5 worm cellular contexts compared by ENCODE assay signal in genomic region chrIII:3437139-3437538, ce11.
TF ChIP-seq lines count a peak whose summit lies in the region.

No protein-coding gene starts in this region.

TF ChIP-seq in whole organism, L1 larva, 84 proteins besides CTCF, POLR2A, EP300 and RAD21 (continues in another document):
- TF ChIP-seq elt-3 (tag; optimal IDR thresholded peaks at IDR 0.05; lab: Kevin White, UChicago) (no peak), pax-3 (tag; optimal IDR thresholded peaks at IDR 0.05; lab: Kevin White, UChicago) (no peak), snu-23 (GFP tag; optimal IDR thresholded peaks at IDR 0.05; lab: Kevin White, UChicago) (no peak), nhr-77 (tag; optimal IDR thresholded peaks at IDR 0.05; lab: Kevin White, UChicago) (no peak), blmp-1 (tag; optimal IDR thresholded peaks at IDR 0.05; lab: Kevin White, UChicago) (peak; percentile 29), ces-1 (GFP tag; optimal IDR thresholded peaks at IDR 0.05; lab: Kevin White, UChicago) (no peak), nhr-85 (tag; lab: Kevin White, UChicago) (peak; percentile 53), irx-1 (tag; optimal IDR thresholded peaks at IDR 0.05; lab: Kevin White, UChicago) (no peak), lin-15B (tag; optimal IDR thresholded peaks at IDR 0.05; lab: Kevin White, UChicago) (no peak), ceh-82 (tag; optimal IDR thresholded peaks at IDR 0.05; lab: Kevin White, UChicago) (peak in 1 of 3 experiments; percentile 1), hpl-2 (GFP tag; optimal IDR thresholded peaks at IDR 0.05; lab: Kevin White, UChicago) (no peak), hlh-4 (tag; optimal IDR thresholded peaks at IDR 0.05; lab: Kevin White, UChicago) (no peak), sptf-1 (tag; optimal IDR thresholded peaks at IDR 0.05; lab: Kevin White, UChicago) (no peak), C34B4.2 (tag; optimal IDR thresholded peaks at IDR 0.05; lab: Kevin White, UChicago) (no peak), isw-1 (GFP tag; IDR thresholded peaks at IDR 0.05; lab: Robert Waterston, UW) (no peak), hlh-17 (GFP tag; optimal IDR thresholded peaks at IDR 0.05; lab: Kevin White, UChicago; ENCODE audit: borderline replicate concordance) (no peak), lin-14 (GFP tag; optimal IDR thresholded peaks at IDR 0.05; lab: Kevin White, UChicago) (peak; percentile 89), fkh-10 (GFP tag; optimal IDR thresholded peaks at IDR 0.05; lab: Kevin White, UChicago) (no peak), sox-4 (tag; optimal IDR thresholded peaks at IDR 0.05; lab: Kevin White, UChicago) (no peak)

TF ChIP-seq in whole organism, L2 larva, 48 proteins besides CTCF, POLR2A, EP300 and RAD21 (continues in another document):
- no peak for TF ChIP-seq elt-1 (tag; optimal IDR thresholded peaks at IDR 0.05; lab: Kevin White, UChicago)
- no peak for TF ChIP-seq mdl-1 (tag; optimal IDR thresholded peaks at IDR 0.05; lab: Kevin White, UChicago)
- TF ChIP-seq crh-2 (tag; optimal IDR thresholded peaks at IDR 0.05; lab: Kevin White, UChicago) = peak; percentile 76
- TF ChIP-seq ceh-82 (tag; optimal IDR thresholded peaks at IDR 0.05; lab: Kevin White, UChicago) = no peak
- TF ChIP-seq ztf-4 (tag; optimal IDR thresholded peaks at IDR 0.05; lab: Kevin White, UChicago) = no peak
- no peak for TF ChIP-seq sma-3 (GFP tag; optimal IDR thresholded peaks at IDR 0.05; lab: Kevin White, UChicago)
- no peak for TF ChIP-seq nhr-11 (tag; optimal IDR thresholded peaks at IDR 0.05; lab: Kevin White, UChicago)
- no peak for TF ChIP-seq F13H6.1 (tag; optimal IDR thresholded peaks at IDR 0.05; lab: Kevin White, UChicago)
- no peak for TF ChIP-seq nhr-77 (tag; optimal IDR thresholded peaks at IDR 0.05; lab: Kevin White, UChicago)
- TF ChIP-seq sma-9 (GFP tag; optimal IDR thresholded peaks at IDR 0.05; lab: Kevin White, UChicago) = no peak
- TF ChIP-seq sma-9 (tag; optimal IDR thresholded peaks at IDR 0.05; lab: Kevin White, UChicago) = no peak
- TF ChIP-seq nhr-237 (tag; optimal IDR thresholded peaks at IDR 0.05; lab: Kevin White, UChicago) = no peak
- no peak for TF ChIP-seq blmp-1 (tag; optimal IDR thresholded peaks at IDR 0.05; lab: Kevin White, UChicago; ENCODE audit: insufficient read depth)
- no peak for TF ChIP-seq C34F6.9 (tag; optimal IDR thresholded peaks at IDR 0.05; lab: Kevin White, UChicago)
- TF ChIP-seq unc-39 (tag; optimal IDR thresholded peaks at IDR 0.05; lab: Kevin White, UChicago) = no peak
- TF ChIP-seq zag-1 (tag; optimal IDR thresholded peaks at IDR 0.05; lab: Kevin White, UChicago) = peak; percentile 77
- TF ChIP-seq alr-1 (tag; optimal IDR thresholded peaks at IDR 0.05; lab: Kevin White, UChicago) = no peak
- TF ChIP-seq nhr-23 (tag; optimal IDR thresholded peaks at IDR 0.05; lab: Kevin White, UChicago) = no peak
- peak; percentile 49 for TF ChIP-seq mab-5 (tag; optimal IDR thresholded peaks at IDR 0.05; lab: Kevin White, UChicago)
- TF ChIP-seq dmd-4 (tag; optimal IDR thresholded peaks at IDR 0.05; lab: Kevin White, UChicago) = no peak

TF ChIP-seq in whole organism, L3 larva, 47 proteins besides CTCF, POLR2A, EP300 and RAD21:
- peak; percentile 86 for TF ChIP-seq egl-5 (tag; optimal IDR thresholded peaks at IDR 0.05; lab: Kevin White, UChicago)
- TF ChIP-seq egl-27 (tag; optimal IDR thresholded peaks at IDR 0.05; lab: Kevin White, UChicago) = no peak
- peak; percentile 86 for TF ChIP-seq lin-39 (tag; optimal IDR thresholded peaks at IDR 0.05; lab: Kevin White, UChicago)
- peak; percentile 36 for TF ChIP-seq nfya-1 (tag; optimal IDR thresholded peaks at IDR 0.05; lab: Kevin White, UChicago; ENCODE audit: insufficient read depth)
- TF ChIP-seq sea-2 (GFP tag; optimal IDR thresholded peaks at IDR 0.05; lab: Kevin White, UChicago) = no peak
- TF ChIP-seq elt-1 (tag; optimal IDR thresholded peaks at IDR 0.05; lab: Kevin White, UChicago) = peak; percentile 20

TF ChIP-seq in whole organism, L4 larva, 104 proteins besides CTCF, POLR2A, EP300 and RAD21:
- TF ChIP-seq vab-7 (GFP tag; IDR thresholded peaks at IDR 0.05; lab: Robert Waterston, UW) = no peak
- no peak for TF ChIP-seq mxl-3 (GFP tag; optimal IDR thresholded peaks at IDR 0.05; lab: Kevin White, UChicago)
- peak; percentile 2 for TF ChIP-seq rbr-2 (tag; optimal IDR thresholded peaks at IDR 0.05; lab: Kevin White, UChicago)
- 0 out of 2 replicates have a peak, but pooled peaks have one; percentile 40 for TF ChIP-seq ceh-20 (GFP tag; IDR thresholded peaks at IDR 0.05; lab: Robert Waterston, UW)
- TF ChIP-seq lin-29 (GFP tag; IDR thresholded peaks at IDR 0.05; lab: Robert Waterston, UW) = no peak
- no peak for TF ChIP-seq ceh-82 (tag; optimal IDR thresholded peaks at IDR 0.05; lab: Kevin White, UChicago)
- TF ChIP-seq egl-43 (GFP tag; IDR thresholded peaks at IDR 0.05; lab: Robert Waterston, UW) = no peak
- TF ChIP-seq unc-62 (GFP tag; optimal IDR thresholded peaks at IDR 0.05 in 1 of 2; lab: Kevin White, UChicago) = peak in 1 of 2 experiments; percentile 28
- TF ChIP-seq unc-62 (tag; optimal IDR thresholded peaks at IDR 0.05; lab: Kevin White, UChicago) = no peak
- no peak for TF ChIP-seq F10B5.3 (tag; optimal IDR thresholded peaks at IDR 0.05; lab: Kevin White, UChicago)
- no peak for TF ChIP-seq egl-27 (tag; optimal IDR thresholded peaks at IDR 0.05; lab: Kevin White, UChicago)
- peak; percentile 93 for TF ChIP-seq aha-1 (tag; lab: Kevin White, UChicago)
- TF ChIP-seq nhr-11 (tag; optimal IDR thresholded peaks at IDR 0.05; lab: Kevin White, UChicago) = no peak
- TF ChIP-seq mdt-29 (GFP tag; IDR thresholded peaks at IDR 0.05; lab: Robert Waterston, UW) = no peak
- no peak for TF ChIP-seq sdz-12 (GFP tag; optimal IDR thresholded peaks at IDR 0.05; lab: Kevin White, UChicago)
- no peak for TF ChIP-seq F26F4.8 (GFP tag; conservative IDR thresholded peaks at IDR 0.05; lab: Robert Waterston, UW)
- TF ChIP-seq Y48G9A.11 (GFP tag; IDR thresholded peaks at IDR 0.05; lab: Robert Waterston, UW) = no peak
- TF ChIP-seq unc-130 (GFP tag; optimal IDR thresholded peaks at IDR 0.05; lab: Kevin White, UChicago) = no peak
- TF ChIP-seq R02D3.7 (tag; optimal IDR thresholded peaks at IDR 0.05; lab: Kevin White, UChicago) = no peak
- TF ChIP-seq php-3 (GFP tag; IDR thresholded peaks at IDR 0.05; lab: Robert Waterston, UW) = no peak
- no peak for TF ChIP-seq lsy-2 (tag; optimal IDR thresholded peaks at IDR 0.05; lab: Kevin White, UChicago)
- no peak for TF ChIP-seq lir-3 (tag; optimal IDR thresholded peaks at IDR 0.05; lab: Kevin White, UChicago)

TF ChIP-seq in whole organism, late embryonic, 69 proteins besides CTCF, POLR2A, EP300 and RAD21:
- TF ChIP-seq unc-55 (GFP tag; optimal IDR thresholded peaks at IDR 0.05; lab: Kevin White, UChicago) = peak; percentile 43
- TF ChIP-seq ceh-34 (tag; optimal IDR thresholded peaks at IDR 0.05; lab: Kevin White, UChicago) = no peak
- no peak for TF ChIP-seq fkh-6 (tag; optimal IDR thresholded peaks at IDR 0.05; lab: Kevin White, UChicago)
- no peak for TF ChIP-seq pha-2 (tag; optimal IDR thresholded peaks at IDR 0.05; lab: Kevin White, UChicago)
- no peak for TF ChIP-seq ceh-18 (tag; optimal IDR thresholded peaks at IDR 0.05; lab: Kevin White, UChicago)
- TF ChIP-seq tbx-7 (tag; optimal IDR thresholded peaks at IDR 0.05; lab: Kevin White, UChicago) = no peak
- TF ChIP-seq elt-4 (tag; optimal IDR thresholded peaks at IDR 0.05; lab: Kevin White, UChicago) = no peak
- no peak for TF ChIP-seq tbx-2 (tag; optimal IDR thresholded peaks at IDR 0.05; lab: Kevin White, UChicago)
- TF ChIP-seq ttx-3 (tag; optimal IDR thresholded peaks at IDR 0.05; lab: Kevin White, UChicago) = no peak
- no peak for TF ChIP-seq unc-3 (GFP tag; conservative IDR thresholded peaks at IDR 0.05; lab: Robert Waterston, UW)
- peak; percentile 17 for TF ChIP-seq unc-3 (tag; optimal IDR thresholded peaks at IDR 0.05; lab: Kevin White, UChicago)
- no peak for TF ChIP-seq elt-2 (tag; optimal IDR thresholded peaks at IDR 0.05; lab: Kevin White, UChicago)
- TF ChIP-seq ceh-22 (tag; optimal IDR thresholded peaks at IDR 0.05; lab: Kevin White, UChicago) = no peak
- no peak for TF ChIP-seq lim-6 (tag; optimal IDR thresholded peaks at IDR 0.05; lab: Kevin White, UChicago)
- TF ChIP-seq ceh-45 (GFP tag; IDR thresholded peaks at IDR 0.05; lab: Robert Waterston, UW) = no peak

Comparison
In these comparisons a context has a peak if more than half of its experiments do, and no peak if none do; other contexts are left out.
1. Of the 29 proteins assayed by ChIP-seq in both whole organism, L4 larva and whole organism, L1 larva: peak only in whole organism, L4 larva: aha-1; only in whole organism, L1 larva: none; in both: none; in neither: 26; mixed calls (peak in some experiments, not most) for 2.